Worm (Caenorhabditis elegans) whole organism, midembryonic: ENCODE measurements around the gene ugt-1.

Source experiments
- T22C8.4 ChIP-seq: fragments of 200-800 bp; sonication (Bioruptor generic); IDR thresholded peaks from 2 replicates; pipeline ENCODE4 v1.3.6; 2022; ENCODE audit warnings: missing genetic modification characterization, missing compliant biosample characterization
- klf-2 ChIP-seq: fragments of 200-800 bp; sonication (Bioruptor generic); conservative IDR thresholded peaks from 2 replicates; pipeline ENCODE4 v1.3.6; 2022; ENCODE audit warnings: missing genetic modification reagents, missing genetic modification characterization, missing compliant biosample characterization
- med-1 ChIP-seq: sonication (generic microtip); optimal IDR thresholded peaks from 2 replicates; lab custom pipeline; 2017; ENCODE audit warnings: missing genetic modification characterization, mild to moderate bottlenecking, missing compliant biosample characterization, antibody characterized with exemption, missing genetic modification reagents; ENCODE audit not compliant: insufficient read depth
- ref-1 ChIP-seq: fragments of 200-800 bp; sonication (Bioruptor generic); conservative IDR thresholded peaks from 2 replicates; pipeline ENCODE4 v1.3.6; 2022; ENCODE audit warnings: missing genetic modification reagents, missing genetic modification characterization, missing compliant biosample characterization
- tab-1 ChIP-seq: fragments of 200-800 bp; sonication (Bioruptor generic); IDR thresholded peaks from 2 replicates; pipeline ENCODE4 v1.3.6; 2022; ENCODE audit warnings: missing genetic modification characterization, missing compliant biosample characterization
- ztf-23 ChIP-seq: fragments of 200-800 bp; sonication (Bioruptor generic); IDR thresholded peaks from 2 replicates; pipeline ENCODE4 v1.3.6; 2022; ENCODE audit warnings: missing genetic modification reagents, missing genetic modification characterization, missing compliant biosample characterization

DNA sequence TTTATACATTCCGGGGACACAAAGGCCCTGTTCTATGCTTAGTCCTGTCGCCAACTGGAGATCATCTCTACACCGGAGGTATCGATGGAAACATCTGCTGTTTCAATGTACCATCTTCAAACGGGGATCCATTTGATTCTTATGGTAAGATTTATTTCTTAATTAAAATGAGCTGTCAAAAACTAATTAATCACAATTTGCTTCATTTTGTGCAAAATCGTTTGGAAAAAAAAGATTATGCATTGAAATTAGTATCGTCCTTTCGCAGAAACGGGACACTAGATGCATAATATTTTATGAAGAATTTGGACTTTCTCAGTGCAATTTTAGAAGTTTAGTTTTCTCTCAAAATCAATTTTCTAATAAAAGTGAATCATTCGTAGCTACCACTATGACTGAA, 31.6 kb upstream of the ugt-1 start:
- TF ChIP-seq med-1 (GFP tag; lab: Kevin White, UChicago) (no peak), tab-1 (GFP tag; lab: Robert Waterston, UW) (no peak), klf-2 (no peak), T22C8.4 (GFP tag; lab: Robert Waterston, UW) (no peak), ref-1 (GFP tag; lab: Robert Waterston, UW) (no peak), ztf-23 (no peak)
